Fruit fly (Drosophila melanogaster): Measurements from ENCODE around the gene Glyp.
A peak's percentile ranks its signal among the peaks of the same experiment; 100 is the strongest.

Gene Glyp

dm6 chr2L:2166958-2167707, 36.5 kb downstream of the Glyp start (continued):
- TF ChIP-seq CoRest (tag; optimal IDR thresholded peaks at IDR 0.05) (no peak), CG11456 (GFP tag; IDR thresholded peaks at IDR 0.05) (no peak), BtbVII (GFP tag; optimal IDR thresholded peaks at IDR 0.05) (no peak), CG3163 (GFP tag; optimal IDR thresholded peaks at IDR 0.05) (no peak), knrl (GFP tag; IDR thresholded peaks at IDR 0.05; ENCODE audit: partially characterized antibody) (no peak), ara (GFP tag; IDR thresholded peaks at IDR 0.05) (no peak), CkIIα-i1 (GFP tag; IDR thresholded peaks at IDR 0.05) (no peak), Rfx (GFP tag; IDR thresholded peaks at IDR 0.05) (peak; percentile 5; the same call in 1 of the 2 replicates), CG5953 (GFP tag; IDR thresholded peaks at IDR 0.05) (no peak), CG2678 (tag; optimal IDR thresholded peaks at IDR 0.05) (peak; percentile 14), dmrt11E (tag; optimal IDR thresholded peaks at IDR 0.05) (peak; percentile 17), Xrp1 (GFP tag; IDR thresholded peaks at IDR 0.05) (peak; percentile 14; the same call in 1 of the 2 replicates), unpg (GFP tag; optimal IDR thresholded peaks at IDR 0.05) (peak; percentile 27), tin (GFP tag; optimal IDR thresholded peaks at IDR 0.05) (no peak), crc (GFP tag; optimal IDR thresholded peaks at IDR 0.05) (no peak), CG12104 (GFP tag; optimal IDR thresholded peaks at IDR 0.05) (no peak), CG14965 (GFP tag; optimal IDR thresholded peaks at IDR 0.05; ENCODE audit: borderline replicate concordance) (no peak), CG10543 (GFP tag; optimal IDR thresholded peaks at IDR 0.05) (no peak), phol (tag; optimal IDR thresholded peaks at IDR 0.05) (peak; percentile 6), CG4854 (GFP tag; optimal IDR thresholded peaks at IDR 0.05) (no peak), HLH3B (GFP tag; IDR thresholded peaks at IDR 0.05) (no peak), pros (GFP tag; optimal IDR thresholded peaks at IDR 0.05) (peak; percentile 6), CG17361 (GFP tag; IDR thresholded peaks at IDR 0.05) (0 out of 3 replicates have a peak, but pooled peaks have one; percentile 17), maf-S (GFP tag; optimal IDR thresholded peaks at IDR 0.05) (no peak)

- TF ChIP-seq CG7928 (GFP tag; optimal IDR thresholded peaks at IDR 0.05) (no peak), CG34224 (GFP tag; IDR thresholded peaks at IDR 0.05; ENCODE audit: partially characterized antibody) (no peak), bigmax (GFP tag; optimal IDR thresholded peaks at IDR 0.05) (no peak), CG6272 (GFP tag; IDR thresholded peaks at IDR 0.05) (no peak), Lim3 (GFP tag; IDR thresholded peaks at IDR 0.05) (0 out of 2 replicates have a peak, but pooled peaks have one; percentile 6), onecut (GFP tag; IDR thresholded peaks at IDR 0.05) (peak; percentile 7; the same call in 1 of the 2 replicates), danr (GFP tag; IDR thresholded peaks at IDR 0.05) (no peak), pnt (GFP tag; optimal IDR thresholded peaks at IDR 0.05) (no peak), org-1 (GFP tag; optimal IDR thresholded peaks at IDR 0.05) (peak; percentile 22), CG4707 (GFP tag; optimal IDR thresholded peaks at IDR 0.05) (peak; percentile 38), chm (GFP tag; IDR thresholded peaks at IDR 0.05) (no peak), gro (GFP tag; optimal IDR thresholded peaks at IDR 0.05) (no peak), ems (GFP tag; optimal IDR thresholded peaks at IDR 0.05) (no peak), CG2120 (GFP tag; optimal IDR thresholded peaks at IDR 0.05) (no peak), CG4854 (GFP tag; optimal IDR thresholded peaks at IDR 0.05) (no peak), unc-4 (GFP tag; IDR thresholded peaks at IDR 0.05; ENCODE audit: partially characterized antibody) (no peak), slbo (GFP tag; IDR thresholded peaks at IDR 0.05) (no peak), Bgb (GFP tag; IDR thresholded peaks at IDR 0.05; ENCODE audit: partially characterized antibody) (no peak), CG7987 (GFP tag; optimal IDR thresholded peaks at IDR 0.05) (peak; percentile 17), CG1529 (GFP tag; optimal IDR thresholded peaks at IDR 0.05) (peak; percentile 17), crp (GFP tag; optimal IDR thresholded peaks at IDR 0.05) (no peak), tll (GFP tag; optimal IDR thresholded peaks at IDR 0.05) (no peak), Deaf1 (tag; optimal IDR thresholded peaks at IDR 0.05) (no peak), unpg (GFP tag; optimal IDR thresholded peaks at IDR 0.05) (peak; percentile 33), Dp (GFP tag; optimal IDR thresholded peaks at IDR 0.05) (no peak), Pdp1 (GFP tag; optimal IDR thresholded peaks at IDR 0.05) (peak in 1 of 2 experiments; percentile 65)
These were observed 37.7 kb downstream of the Glyp start for dm6 chr2L:2168184-2168893.
